Worm (Caenorhabditis elegans) whole organism, L4 larva: ENCODE results near the gene ifa-1.

Source experiments
- ceh-82 ChIP-seq: sonication (generic microtip); optimal IDR thresholded peaks from 2 replicates; lab custom pipeline; 2017; ENCODE audit warnings: missing biosample characterization, missing genetic modification characterization
- daf-16 ChIP-seq, 3 experiments: sonication (generic microtip); optimal IDR thresholded peaks; 2 replicates each; lab custom pipeline; 2016 to 2017; ENCODE audit warnings: missing genetic modification characterization in 3 of 3, missing genetic modification reagents in 3 of 3, mild to moderate bottlenecking in 2 of 3, missing compliant biosample characterization in 2 of 3, missing biosample characterization in 1 of 3, moderate library complexity in 1 of 3
- gei-8 ChIP-seq: fragments of 200-800 bp; sonication (Bioruptor generic); optimal IDR thresholded peaks from 2 replicates; lab custom pipeline; 2018; ENCODE audit warnings: mild to moderate bottlenecking, missing genetic modification characterization, missing compliant biosample characterization
- lir-3 ChIP-seq: sonication (generic microtip); optimal IDR thresholded peaks from 2 replicates; lab custom pipeline; 2016; ENCODE audit warnings: mild to moderate bottlenecking, missing genetic modification characterization, missing compliant biosample characterization
- mdl-1 ChIP-seq, 2 experiments: fragments of 150-350 bp in 1 of 2; sonication (generic microtip) in 1 of 2; optimal IDR thresholded peaks; 2 replicates each; lab custom pipeline; 2014 to 2017; ENCODE audit warnings: missing biosample characterization in 2 of 2, missing genetic modification characterization in 2 of 2
- nhr-25 ChIP-seq: sonication (generic microtip); optimal IDR thresholded peaks from 2 replicates; lab custom pipeline; 2017; ENCODE audit warnings: missing genetic modification characterization, mild to moderate bottlenecking, missing compliant biosample characterization, antibody characterized with exemption, moderate library complexity, borderline replicate concordance; ENCODE audit not compliant: insufficient read depth
- nhr-76 ChIP-seq: fragments of 150-350 bp; optimal IDR thresholded peaks from 2 replicates; lab custom pipeline; 2014; ENCODE audit warnings: missing biosample characterization, missing genetic modification characterization
- nhr-77 ChIP-seq: fragments of 150-350 bp; optimal IDR thresholded peaks from 2 replicates; lab custom pipeline; 2014; ENCODE audit warnings: missing biosample characterization, missing genetic modification characterization
- unc-62 ChIP-seq, 3 experiments: fragments of 150-350 bp in 1 of 3; sonication (generic microtip); optimal IDR thresholded peaks in 2 of 3; peaks in 1 of 3; 1 replicate in 1 of 3; 2 replicates in 2 of 3; lab custom pipeline; 2014 to 2017; ENCODE audit warnings: missing biosample characterization in 3 of 3, missing genetic modification characterization in 3 of 3, missing genetic modification reagents in 3 of 3, missing genotype in 1 of 3
- ztf-7 ChIP-seq: fragments of 150-350 bp; optimal IDR thresholded peaks from 2 replicates; lab custom pipeline; 2014; ENCODE audit warnings: missing biosample characterization, missing genetic modification characterization

ce11 chrX:11268970-11269369 lies 2.0 kb upstream of the ifa-1 start, which contains the start of gene C03A3.3:
- TF ChIP-seq ceh-82 (tag; lab: Kevin White, UChicago) = no peak
- TF ChIP-seq nhr-77 = no peak
- TF ChIP-seq gei-8 (GFP tag; lab: Kevin White, UChicago) = no peak
- no peak for TF ChIP-seq unc-62 (GFP tag; optimal IDR thresholded peaks at IDR 0.05 in 1 of 2; lab: Kevin White, UChicago)
- no peak for TF ChIP-seq unc-62 (tag; optimal IDR thresholded peaks at IDR 0.05; lab: Kevin White, UChicago)
- TF ChIP-seq ztf-7 (tag; lab: Kevin White, UChicago) = no peak
- TF ChIP-seq nhr-25 = no peak
- no peak for TF ChIP-seq lir-3 (tag; lab: Kevin White, UChicago)
- TF ChIP-seq mdl-1 (tag; optimal IDR thresholded peaks at IDR 0.05; lab: Kevin White, UChicago) = no peak
- no peak for TF ChIP-seq daf-16 (GFP tag; optimal IDR thresholded peaks at IDR 0.05; lab: Kevin White, UChicago)
- TF ChIP-seq daf-16 (tag; optimal IDR thresholded peaks at IDR 0.05; lab: Kevin White, UChicago) = no peak
- no peak for TF ChIP-seq nhr-76 (tag; lab: Kevin White, UChicago)
